Fruit fly (Drosophila melanogaster) whole organism, pupa: ENCODE data around the gene CG13029.

ENCODE experiments used
- CG10348 ChIP-seq: fragments of 200-800 bp; sonication (Bioruptor generic); IDR thresholded peaks from 2 replicates; pipeline ENCODE4 v1.3.6; 2022; ENCODE audit warnings: missing biosample characterization, missing genetic modification characterization
- CG12605 ChIP-seq: fragments of 200-800 bp; sonication (Bioruptor generic); IDR thresholded peaks from 2 replicates; pipeline ENCODE4 v1.3.6; 2022; ENCODE audit warnings: missing biosample characterization, missing genetic modification characterization
- CG17806 ChIP-seq: fragments of 200-800 bp; sonication (Bioruptor generic); optimal IDR thresholded peaks from 2 replicates; lab custom pipeline; 2018; ENCODE audit warnings: missing biosample characterization, mild to moderate bottlenecking, missing genetic modification characterization, moderate library complexity
- CG34367 ChIP-seq: fragments of 200-800 bp; sonication (Bioruptor generic); optimal IDR thresholded peaks from 2 replicates; lab custom pipeline; 2018; ENCODE audit warnings: missing biosample characterization, mild to moderate bottlenecking, missing genetic modification characterization
- CG8301 ChIP-seq: fragments of 200-800 bp; sonication (Bioruptor generic); optimal IDR thresholded peaks from 2 replicates; lab custom pipeline; 2018; ENCODE audit warnings: missing biosample characterization, mild to moderate bottlenecking, missing genetic modification characterization
- CG9948 ChIP-seq: fragments of 200-800 bp; sonication (Bioruptor generic); optimal IDR thresholded peaks from 2 replicates; lab custom pipeline; 2018; ENCODE audit warnings: missing biosample characterization, mild to moderate bottlenecking, missing genetic modification characterization, moderate library complexity
- D1 ChIP-seq: fragments of 200-800 bp; sonication (Bioruptor generic); optimal IDR thresholded peaks from 2 replicates; lab custom pipeline; 2018; ENCODE audit warnings: missing biosample characterization, mild to moderate bottlenecking, missing genetic modification characterization, moderate library complexity
- EcR ChIP-seq: fragments of 200-800 bp; sonication (Bioruptor generic); optimal IDR thresholded peaks from 3 replicates; lab custom pipeline; 2019; ENCODE audit warnings: missing biosample characterization, missing genetic modification characterization, mild to moderate bottlenecking, moderate library complexity, missing genetic modification reagents
- Ets98B ChIP-seq: fragments of 200-800 bp; sonication (Bioruptor generic); IDR thresholded peaks from 2 replicates; pipeline ENCODE4 v1.3.6; 2022; ENCODE audit warnings: missing biosample characterization, missing genetic modification characterization
- Pif1B ChIP-seq: fragments of 200-800 bp; sonication (Bioruptor generic); optimal IDR thresholded peaks from 3 replicates; lab custom pipeline; 2016; ENCODE audit warnings: missing biosample characterization, missing genetic modification characterization
- fd96Ca ChIP-seq: fragments of 200-800 bp; sonication (Bioruptor generic); IDR thresholded peaks from 3 replicates; pipeline ENCODE4 v1.3.6; 2022; ENCODE audit warnings: missing biosample characterization, missing genetic modification characterization
- gl ChIP-seq: fragments of 200-800 bp; sonication (Bioruptor generic); optimal IDR thresholded peaks from 2 replicates; lab custom pipeline; 2018; ENCODE audit warnings: missing biosample characterization, mild to moderate bottlenecking, missing genetic modification characterization

dm6 chr3L:16892728-16893271, 32.4 kb downstream of the CG13029 start:
- TF ChIP-seq gl (tag; lab: Kevin White, UChicago) (no peak), Ets98B (GFP tag; lab: Robert Waterston, UW) (peak; percentile 66), fd96Ca (GFP tag; lab: Robert Waterston, UW) (0 out of 3 replicates have a peak, but pooled peaks have one; percentile 25), CG8301 (tag; lab: Kevin White, UChicago) (peak; percentile 64), CG34367 (tag; lab: Kevin White, UChicago) (peak; percentile 39), Pif1B (GFP tag; lab: Kevin White, UChicago) (no peak), CG10348 (GFP tag; lab: Robert Waterston, UW) (no peak), CG12605 (GFP tag; lab: Robert Waterston, UW) (no peak), EcR (peak; percentile 59), D1 (no peak), CG17806 (peak; percentile 46), CG9948 (tag; lab: Kevin White, UChicago) (peak; percentile 47)
